Worm (Caenorhabditis elegans): Measurements from ENCODE around the gene F26H11.4.

- TF ChIP-seq aly-1 (tag; optimal IDR thresholded peaks at IDR 0.05) (no peak), hmg-4 (GFP tag; optimal IDR thresholded peaks at IDR 0.05) (no peak), ets-7 (tag; optimal IDR thresholded peaks at IDR 0.05) (no peak), scrt-1 (GFP tag; IDR thresholded peaks at IDR 0.05) (no peak), tbx-11 (GFP tag; IDR thresholded peaks at IDR 0.05) (no peak), hmbx-1 (tag; optimal IDR thresholded peaks at IDR 0.05) (no peak), ceh-36 (tag; optimal IDR thresholded peaks at IDR 0.05) (no peak)
Measured at ce11 chrII:14427714-14428113, 19.3 kb downstream of the F26H11.4 start.

Data from whole organism, early embryonic.